Fruit fly (Drosophila melanogaster) whole organism, prepupa: Measurements from ENCODE around the gene Sh.

Source experiments
- Blimp-1 ChIP-seq: fragments of 200-800 bp; sonication (Bioruptor generic); optimal IDR thresholded peaks from 3 replicates; lab custom pipeline; 2017; ENCODE audit warnings: missing biosample characterization, missing genetic modification characterization, mild to moderate bottlenecking, moderate library complexity, missing genetic modification reagents
- CG10669 ChIP-seq: fragments of 200-800 bp; sonication (Bioruptor generic); optimal IDR thresholded peaks from 3 replicates; lab custom pipeline; 2018; ENCODE audit warnings: missing biosample characterization, mild to moderate bottlenecking, missing genetic modification characterization, moderate library complexity
- CG11294 ChIP-seq: fragments of 200-800 bp; sonication (Bioruptor generic); IDR thresholded peaks from 2 replicates; pipeline ENCODE4 v1.3.6; 2022; ENCODE audit warnings: missing biosample characterization, missing genetic modification characterization
- CG11762 ChIP-seq: fragments of 200-800 bp; sonication (Bioruptor generic); optimal IDR thresholded peaks from 3 replicates; lab custom pipeline; 2016; ENCODE audit warnings: missing biosample characterization, missing genetic modification characterization; ENCODE audit not compliant: insufficient read depth
- CG11902 ChIP-seq: fragments of 200-800 bp; sonication (Bioruptor generic); optimal IDR thresholded peaks from 3 replicates; lab custom pipeline; 2016; ENCODE audit warnings: missing biosample characterization, missing genetic modification characterization
- CG15336 ChIP-seq: fragments of 200-800 bp; sonication (Bioruptor generic); IDR thresholded peaks from 2 replicates; pipeline ENCODE4 v1.3.6; 2022; ENCODE audit warnings: missing biosample characterization, missing genetic modification characterization
- CG3032 ChIP-seq: fragments of 200-800 bp; optimal IDR thresholded peaks from 2 replicates; lab custom pipeline; 2019; ENCODE audit warnings: missing biosample characterization, mild to moderate bottlenecking, missing genetic modification characterization, moderate library complexity
- CG31627 ChIP-seq: fragments of 200-800 bp; sonication (Bioruptor generic); optimal IDR thresholded peaks from 3 replicates; lab custom pipeline; 2016; ENCODE audit warnings: missing biosample characterization, missing genetic modification characterization
- CG34406 ChIP-seq: fragments of 200-800 bp; sonication (Bioruptor generic); optimal IDR thresholded peaks from 3 replicates; lab custom pipeline; 2016; ENCODE audit warnings: missing biosample characterization, missing genetic modification characterization
- CG3919 ChIP-seq: fragments of 200-800 bp; sonication (Bioruptor generic); optimal IDR thresholded peaks from 3 replicates; lab custom pipeline; 2016; ENCODE audit warnings: missing biosample characterization, missing genetic modification characterization
- CG4318 ChIP-seq: fragments of 200-800 bp; sonication (Bioruptor generic); optimal IDR thresholded peaks from 3 replicates; lab custom pipeline; 2017; ENCODE audit warnings: missing biosample characterization, mild to moderate bottlenecking, missing genetic modification characterization
- CG6163 ChIP-seq: fragments of 200-800 bp; sonication (Bioruptor generic); IDR thresholded peaks from 3 replicates; pipeline ENCODE4 v1.3.6; 2022; ENCODE audit warnings: missing biosample characterization, missing genetic modification characterization
- CG6276 ChIP-seq: fragments of 200-800 bp; sonication (Bioruptor generic); optimal IDR thresholded peaks from 2 replicates; lab custom pipeline; 2017; ENCODE audit warnings: missing biosample characterization, mild to moderate bottlenecking, missing genetic modification characterization
- CG6808 ChIP-seq: fragments of 200-800 bp; sonication (Bioruptor generic); optimal IDR thresholded peaks from 3 replicates; lab custom pipeline; 2017; ENCODE audit warnings: missing biosample characterization, missing genetic modification characterization, mild to moderate bottlenecking, moderate library complexity, missing genetic modification reagents
- CG6854 ChIP-seq: fragments of 200-800 bp; sonication (Bioruptor generic); optimal IDR thresholded peaks from 2 replicates; lab custom pipeline; 2017; ENCODE audit warnings: missing biosample characterization, mild to moderate bottlenecking, missing genetic modification characterization
- CG7368 ChIP-seq: fragments of 200-800 bp; sonication (Bioruptor generic); optimal IDR thresholded peaks from 3 replicates; lab custom pipeline; 2016; ENCODE audit warnings: missing biosample characterization, missing genetic modification characterization
- CG8119 ChIP-seq: fragments of 200-800 bp; sonication (Bioruptor generic); IDR thresholded peaks from 3 replicates; pipeline ENCODE4 v1.3.6; 2022; ENCODE audit warnings: missing biosample characterization, missing genetic modification characterization
- CG8319 ChIP-seq: fragments of 200-800 bp; sonication (Bioruptor generic); optimal IDR thresholded peaks from 3 replicates; lab custom pipeline; 2016; ENCODE audit warnings: missing biosample characterization, missing genetic modification characterization
- CG8632 ChIP-seq: fragments of 200-800 bp; sonication (Bioruptor generic); optimal IDR thresholded peaks from 3 replicates; lab custom pipeline; 2016; ENCODE audit warnings: missing biosample characterization, missing genetic modification characterization
- CG9139 ChIP-seq: fragments of 200-800 bp; sonication (Bioruptor generic); optimal IDR thresholded peaks from 3 replicates; lab custom pipeline; 2017; ENCODE audit warnings: missing biosample characterization, mild to moderate bottlenecking, missing genetic modification characterization
- Eip78C ChIP-seq: fragments of 200-800 bp; sonication (Bioruptor generic); peaks from one replicate; lab custom pipeline; 2016; ENCODE audit warnings: missing biosample characterization, missing genetic modification characterization
- Eip93F ChIP-seq: fragments of 200-800 bp; sonication (Bioruptor generic); optimal IDR thresholded peaks from 2 replicates; lab custom pipeline; 2016; ENCODE audit warnings: missing biosample characterization, mild to moderate bottlenecking, missing genetic modification characterization
- Ets21C ChIP-seq: fragments of 200-800 bp; sonication (Bioruptor generic); optimal IDR thresholded peaks from 3 replicates; lab custom pipeline; 2016; ENCODE audit warnings: missing biosample characterization, missing genetic modification characterization
- Ets96B ChIP-seq: fragments of 200-800 bp; optimal IDR thresholded peaks from 2 replicates; lab custom pipeline; 2019; ENCODE audit warnings: missing biosample characterization, mild to moderate bottlenecking, missing genetic modification characterization, moderate library complexity
- Gug ChIP-seq: fragments of 200-800 bp; sonication (Bioruptor generic); IDR thresholded peaks from 2 replicates; pipeline ENCODE4 v1.3.6; 2022; ENCODE audit warnings: missing biosample characterization, missing genetic modification characterization
- Hr38 ChIP-seq: sonication (Bioruptor generic); optimal IDR thresholded peaks from 2 replicates; lab custom pipeline; 2016; ENCODE audit warnings: missing biosample characterization, missing genetic modification characterization
- Hr39 ChIP-seq: fragments of 200-800 bp; sonication (Bioruptor generic); optimal IDR thresholded peaks from 2 replicates; lab custom pipeline; 2016; ENCODE audit warnings: missing biosample characterization, missing genetic modification characterization
- Met ChIP-seq: fragments of 200-800 bp; sonication (Bioruptor generic); optimal IDR thresholded peaks from 3 replicates; lab custom pipeline; 2016; ENCODE audit warnings: missing biosample characterization, missing genetic modification characterization
- OdsH ChIP-seq: fragments of 200-800 bp; sonication (Bioruptor generic); optimal IDR thresholded peaks from 3 replicates; lab custom pipeline; 2016; ENCODE audit warnings: missing biosample characterization, missing genetic modification characterization
- Smox ChIP-seq: fragments of 200-800 bp; sonication (Bioruptor generic); optimal IDR thresholded peaks from 3 replicates; lab custom pipeline; 2016; ENCODE audit warnings: missing biosample characterization, missing genetic modification characterization
- Sox102F ChIP-seq: fragments of 200-800 bp; sonication (Bioruptor generic); optimal IDR thresholded peaks from 2 replicates; lab custom pipeline; 2016; ENCODE audit warnings: missing biosample characterization, mild to moderate bottlenecking, missing genetic modification characterization
- Sox14 ChIP-seq: fragments of 200-800 bp; sonication (Bioruptor generic); optimal IDR thresholded peaks from 3 replicates; lab custom pipeline; 2016; ENCODE audit warnings: missing biosample characterization, missing genetic modification characterization
- achi ChIP-seq: fragments of 200-800 bp; sonication (Bioruptor generic); optimal IDR thresholded peaks from 3 replicates; lab custom pipeline; 2016; ENCODE audit warnings: missing biosample characterization, missing genetic modification characterization
- cyc ChIP-seq: fragments of 200-800 bp; sonication (Bioruptor generic); optimal IDR thresholded peaks from 3 replicates; lab custom pipeline; 2016; ENCODE audit warnings: missing biosample characterization, missing genetic modification characterization
- dac ChIP-seq: fragments of 200-800 bp; sonication (Bioruptor generic); optimal IDR thresholded peaks from 2 replicates; lab custom pipeline; 2017; ENCODE audit warnings: missing biosample characterization, mild to moderate bottlenecking, missing genetic modification characterization
- dsx ChIP-seq: fragments of 200-800 bp; optimal IDR thresholded peaks from 3 replicates; lab custom pipeline; 2019; ENCODE audit warnings: missing biosample characterization, mild to moderate bottlenecking, missing genetic modification characterization, moderate library complexity; ENCODE audit not compliant: poor library complexity, severe bottlenecking
- eg ChIP-seq: fragments of 200-800 bp; sonication (Bioruptor generic); IDR thresholded peaks from 3 replicates; pipeline ENCODE4 v1.3.6; 2022; ENCODE audit warnings: missing biosample characterization, missing genetic modification characterization
- esn ChIP-seq: fragments of 200-800 bp; sonication (Bioruptor generic); optimal IDR thresholded peaks from 2 replicates; lab custom pipeline; 2016; ENCODE audit warnings: missing biosample characterization, mild to moderate bottlenecking, missing genetic modification characterization, moderate library complexity
- fd85E ChIP-seq: fragments of 200-800 bp; sonication (Bioruptor generic); optimal IDR thresholded peaks from 3 replicates; lab custom pipeline; 2016; ENCODE audit warnings: missing biosample characterization, missing genetic modification characterization
- fkh ChIP-seq: fragments of 200-800 bp; sonication (Bioruptor generic); optimal IDR thresholded peaks from 3 replicates; lab custom pipeline; 2017; ENCODE audit warnings: missing biosample characterization, mild to moderate bottlenecking, missing genetic modification characterization, moderate library complexity
- net ChIP-seq: fragments of 200-800 bp; sonication (Bioruptor generic); optimal IDR thresholded peaks from 3 replicates; lab custom pipeline; 2016; ENCODE audit warnings: missing biosample characterization, missing genetic modification characterization
- pdm3 ChIP-seq: fragments of 200-800 bp; sonication (Bioruptor generic); optimal IDR thresholded peaks from 3 replicates; lab custom pipeline; 2016; ENCODE audit warnings: missing biosample characterization, missing genetic modification characterization
- salr ChIP-seq, 2 experiments: fragments of 200-800 bp; sonication (Bioruptor generic); optimal IDR thresholded peaks; 3 replicates each; lab custom pipeline; 2016 to 2018; ENCODE audit warnings: missing biosample characterization in 2 of 2, missing genetic modification characterization in 2 of 2, mild to moderate bottlenecking in 1 of 2
- spab ChIP-seq: fragments of 200-800 bp; sonication (Bioruptor generic); optimal IDR thresholded peaks from 2 replicates; lab custom pipeline; 2017; ENCODE audit warnings: missing biosample characterization, mild to moderate bottlenecking, missing genetic modification characterization, missing genetic modification reagents
- ss ChIP-seq, 2 experiments: fragments of 200-800 bp; sonication (Bioruptor generic); optimal IDR thresholded peaks; 2 replicates in 1 of 2; 3 replicates in 1 of 2; lab custom pipeline; 2017 to 2018; ENCODE audit warnings: mild to moderate bottlenecking in 2 of 2, missing biosample characterization in 2 of 2, missing genetic modification characterization in 2 of 2, moderate library complexity in 1 of 2
- svp ChIP-seq: fragments of 200-800 bp; sonication (Bioruptor generic); peaks from one replicate; lab custom pipeline; 2016; ENCODE audit warnings: missing biosample characterization, missing genetic modification characterization
- topi ChIP-seq: fragments of 200-800 bp; sonication (Bioruptor generic); optimal IDR thresholded peaks from 3 replicates; lab custom pipeline; 2016; ENCODE audit warnings: missing biosample characterization, missing genetic modification characterization

Gene Sh

DNA sequence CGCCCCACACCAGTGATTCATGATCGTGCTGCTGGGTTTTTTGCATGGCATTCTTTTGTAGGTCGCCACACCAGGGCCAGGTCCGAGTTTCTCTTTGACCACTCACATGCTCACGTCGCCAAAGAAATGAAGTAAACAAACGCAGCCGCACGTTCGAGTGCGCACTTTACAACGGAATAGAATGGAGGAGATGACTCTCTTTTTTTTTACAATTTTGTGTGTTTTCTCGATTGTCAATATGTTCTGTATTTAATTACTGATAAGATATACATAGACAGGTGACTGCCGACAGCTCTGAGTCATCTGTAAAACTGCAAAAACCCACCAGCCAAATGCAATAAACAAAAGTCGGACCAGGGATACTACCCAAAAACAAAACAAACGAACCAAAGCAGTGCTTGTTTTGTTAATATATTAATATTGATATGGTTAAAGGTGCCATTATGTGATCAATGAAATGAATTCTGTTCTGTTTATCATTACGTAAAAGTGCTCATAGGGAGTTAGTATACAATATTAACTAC lies 37.2 kb upstream of the Sh start:
- TF ChIP-seq svp (GFP tag; lab: Kevin White, UChicago) = peak; percentile 51
- peak; percentile 62 for TF ChIP-seq fkh (GFP tag; lab: Kevin White, UChicago)
- TF ChIP-seq Eip78C = peak; percentile 75
- TF ChIP-seq CG6163 (GFP tag; lab: Robert Waterston, UW) = no peak
- TF ChIP-seq dac (GFP tag; lab: Kevin White, UChicago) = no peak
- 0 out of 3 replicates have a peak, but pooled peaks have one; percentile 25 for TF ChIP-seq eg
- TF ChIP-seq CG11294 (GFP tag; lab: Robert Waterston, UW) = no peak

DNA sequence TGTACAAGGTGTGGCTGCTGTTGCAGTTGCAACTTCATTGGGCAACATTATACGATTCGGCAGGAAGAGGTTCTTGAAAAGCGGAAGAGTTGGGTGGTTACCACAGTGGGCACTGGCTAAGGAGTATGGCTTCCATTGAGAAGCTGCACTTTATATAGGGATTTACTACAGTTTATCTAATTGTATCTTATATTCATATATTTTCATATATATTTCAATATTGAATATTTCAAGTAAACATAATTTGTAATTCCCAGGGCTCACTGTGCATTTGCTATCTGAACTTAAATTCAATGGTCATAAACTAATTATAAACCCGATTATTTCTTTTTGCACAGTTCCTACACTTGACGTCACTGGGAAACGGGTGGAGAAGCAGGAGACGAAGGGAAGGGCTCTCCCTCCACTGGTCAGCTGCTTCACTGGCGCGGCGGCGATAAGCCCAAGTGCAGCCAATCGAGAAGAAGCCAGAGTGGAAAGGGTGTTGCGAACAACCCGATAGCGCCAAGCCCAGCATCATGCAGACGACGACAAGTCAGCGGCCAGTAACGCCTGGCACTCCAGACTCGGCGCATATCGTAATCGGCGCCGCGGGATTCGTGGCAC lies 31.8 kb upstream of the Sh start:
- TF ChIP-seq CG11762 (GFP tag; lab: Kevin White, UChicago) = peak; percentile 7
- TF ChIP-seq Hr39 (GFP tag; lab: Kevin White, UChicago) = no peak
- TF ChIP-seq Eip78C = peak; percentile 66
- peak; percentile 56 for TF ChIP-seq CG6808 (GFP tag; lab: Kevin White, UChicago)
- TF ChIP-seq Smox (GFP tag; lab: Kevin White, UChicago) = peak; percentile 10
- peak; percentile 51 for TF ChIP-seq Ets96B
- peak; percentile 53 for TF ChIP-seq CG3919 (GFP tag; lab: Kevin White, UChicago)
- peak; percentile 61 for TF ChIP-seq svp (GFP tag; lab: Kevin White, UChicago)
- peak; percentile 38 for TF ChIP-seq pdm3 (GFP tag; lab: Kevin White, UChicago)
- peak; percentile 29 for TF ChIP-seq CG8632 (GFP tag; lab: Kevin White, UChicago)
- peak; percentile 53 for TF ChIP-seq CG10669
- peak; percentile 42; the same call in 1 of the 3 replicates for TF ChIP-seq eg
- TF ChIP-seq topi (GFP tag; lab: Kevin White, UChicago) = peak; percentile 22
- peak in 1 of 2 experiments; percentile 14 for TF ChIP-seq salr (GFP tag; optimal IDR thresholded peaks at IDR 0.05; lab: Kevin White, UChicago)
- TF ChIP-seq CG6854 (GFP tag; lab: Kevin White, UChicago) = no peak
- no peak for TF ChIP-seq Met
- no peak for TF ChIP-seq CG9139 (GFP tag; lab: Kevin White, UChicago)
- TF ChIP-seq CG15336 (GFP tag; lab: Robert Waterston, UW) = peak; percentile 65
- no peak for TF ChIP-seq fkh (GFP tag; lab: Kevin White, UChicago)
- TF ChIP-seq Gug (GFP tag; lab: Robert Waterston, UW) = peak; percentile 40; the same call in 1 of the 2 replicates
- TF ChIP-seq CG34406 (GFP tag; lab: Kevin White, UChicago) = peak; percentile 38
- peak; percentile 13 for TF ChIP-seq Sox102F (GFP tag; lab: Kevin White, UChicago)
- TF ChIP-seq CG3032 (tag; lab: Kevin White, UChicago) = peak; percentile 49
- peak; percentile 19 for TF ChIP-seq cyc (GFP tag; lab: Kevin White, UChicago)
- TF ChIP-seq dsx (GFP tag; lab: Kevin White, UChicago) = no peak
- peak; percentile 65 for TF ChIP-seq OdsH
- 0 out of 2 replicates have a peak, but pooled peaks have one; percentile 8 for TF ChIP-seq CG11294 (GFP tag; lab: Robert Waterston, UW)
- no peak for TF ChIP-seq fd85E (GFP tag; lab: Kevin White, UChicago)
- no peak for TF ChIP-seq Hr38 (GFP tag; lab: Kevin White, UChicago)
- TF ChIP-seq achi (GFP tag; lab: Kevin White, UChicago) = peak; percentile 55
- TF ChIP-seq Eip93F (GFP tag; lab: Kevin White, UChicago) = no peak
- TF ChIP-seq CG6276 = peak; percentile 49
- peak; percentile 68 for TF ChIP-seq CG8119 (GFP tag; lab: Robert Waterston, UW)
- TF ChIP-seq CG8319 = no peak
- peak; percentile 6 for TF ChIP-seq CG11902 (GFP tag; lab: Kevin White, UChicago)
- peak; percentile 4 for TF ChIP-seq Sox14 (GFP tag; lab: Kevin White, UChicago)
- TF ChIP-seq Blimp-1 (GFP tag; lab: Kevin White, UChicago) = no peak
- TF ChIP-seq ss (GFP tag; optimal IDR thresholded peaks at IDR 0.05; lab: Kevin White, UChicago) = no peak
- peak; percentile 31 for TF ChIP-seq CG7368 (GFP tag; lab: Kevin White, UChicago)
- peak; percentile 11 for TF ChIP-seq CG31627 (GFP tag; lab: Kevin White, UChicago)
- peak; percentile 5 for TF ChIP-seq CG4318 (GFP tag; lab: Kevin White, UChicago)
- peak; percentile 5 for TF ChIP-seq spab
- TF ChIP-seq Ets21C (GFP tag; lab: Kevin White, UChicago) = no peak
- TF ChIP-seq esn (GFP tag; lab: Kevin White, UChicago) = peak; percentile 51
- TF ChIP-seq CG6163 (GFP tag; lab: Robert Waterston, UW) = peak; percentile 53; the same call in 2 of the 3 replicates
- TF ChIP-seq net = peak; percentile 34
